Worm (Caenorhabditis elegans) whole organism, young adult: ENCODE data around the gene mtcu-2.

Experiments
- Y67H2A.10 ChIP-seq: fragments of 200-800 bp; sonication (Bioruptor generic); conservative IDR thresholded peaks from 2 replicates; pipeline ENCODE4 v1.3.6; 2022; ENCODE audit warnings: missing genetic modification reagents, missing genetic modification characterization, missing compliant biosample characterization
- lin-35 ChIP-seq, 3 experiments: fragments of 150-350 bp in 2 of 3; sonication (generic microtip) in 1 of 3; optimal IDR thresholded peaks; 2 replicates each; lab custom pipeline; 2014 to 2018; ENCODE audit warnings: missing biosample characterization in 3 of 3, missing genetic modification characterization in 3 of 3, missing genetic modification reagents in 3 of 3
- unc-62 ChIP-seq: fragments of 150-350 bp; optimal IDR thresholded peaks from 2 replicates; lab custom pipeline; 2014; ENCODE audit warnings: missing biosample characterization, missing genetic modification reagents, missing genetic modification characterization

ce11 chrII:10012490-10012889, 20.5 kb downstream of the mtcu-2 start:
- TF ChIP-seq Y67H2A.10 (GFP tag; lab: Robert Waterston, UW) (no peak), lin-35 (GFP tag; optimal IDR thresholded peaks at IDR 0.05; lab: Kevin White, UChicago) (no peak), unc-62 (GFP tag; lab: Kevin White, UChicago) (no peak)
